Fruit fly (Drosophila melanogaster): ENCODE measurements around the gene CG9641.

Gene CG9641

DNA sequence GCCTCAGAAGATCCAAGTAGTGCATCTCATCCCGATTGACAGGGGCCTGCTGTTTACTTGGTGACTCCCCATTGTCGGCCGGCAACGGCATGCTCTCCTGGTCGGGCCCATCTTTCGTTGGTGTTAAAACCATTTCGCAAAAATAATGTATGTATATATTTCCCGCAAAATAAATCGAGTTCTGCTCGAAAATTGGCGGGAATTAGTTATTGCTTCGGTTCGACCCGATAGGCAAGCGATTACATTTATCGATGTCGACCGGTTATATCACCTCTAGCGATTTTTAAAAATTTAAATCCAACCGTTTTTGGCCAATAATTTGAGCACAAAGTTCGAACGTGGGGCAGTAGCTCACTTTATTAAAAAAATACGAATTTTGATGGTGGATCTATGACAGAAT, 7.2 kb downstream of the CG9641 start, which contains the start of gene Ts (continued):
- no peak for TF ChIP-seq CG9437 (GFP tag; optimal IDR thresholded peaks at IDR 0.05)
- no peak for TF ChIP-seq CG9817 (tag; optimal IDR thresholded peaks at IDR 0.05)
- no peak for TF ChIP-seq CG31388 (GFP tag; optimal IDR thresholded peaks at IDR 0.05)
- TF ChIP-seq pzg (GFP tag; optimal IDR thresholded peaks at IDR 0.05), result peak; percentile 60
- TF ChIP-seq amos (GFP tag; IDR thresholded peaks at IDR 0.05; ENCODE audit: partially characterized antibody), result peak; percentile 76; the same call in 1 of the 2 replicates
- no peak for TF ChIP-seq CG4282 (GFP tag; optimal IDR thresholded peaks at IDR 0.05)
- TF ChIP-seq Hmx (GFP tag; optimal IDR thresholded peaks at IDR 0.05), result no peak
- no peak for TF ChIP-seq CG7786 (GFP tag; optimal IDR thresholded peaks at IDR 0.05)
- TF ChIP-seq kay (GFP tag; optimal IDR thresholded peaks at IDR 0.05), result no peak
- TF ChIP-seq CG11247 (GFP tag; IDR thresholded peaks at IDR 0.05), result no peak
- no peak for TF ChIP-seq Tbp (GFP tag; optimal IDR thresholded peaks at IDR 0.05)
- TF ChIP-seq Sry-δ (GFP tag; optimal IDR thresholded peaks at IDR 0.05), result peak; percentile 86
- TF ChIP-seq CkIIα-i1 (GFP tag; IDR thresholded peaks at IDR 0.05), result no peak
- no peak for TF ChIP-seq Neu2 (GFP tag; optimal IDR thresholded peaks at IDR 0.05; ENCODE audit: borderline replicate concordance)
- TF ChIP-seq CG7928 (GFP tag; optimal IDR thresholded peaks at IDR 0.05), result no peak
- TF ChIP-seq stwl (tag; optimal IDR thresholded peaks at IDR 0.05), result peak; percentile 54
- TF ChIP-seq tup (GFP tag; optimal IDR thresholded peaks at IDR 0.05), result no peak
- TF ChIP-seq disco-r (GFP tag; optimal IDR thresholded peaks at IDR 0.05), result no peak
- no peak for TF ChIP-seq repo (GFP tag; optimal IDR thresholded peaks at IDR 0.05)
- TF ChIP-seq CG14710 (tag; optimal IDR thresholded peaks at IDR 0.05), result peak; percentile 3
- no peak for TF ChIP-seq CG4730 (GFP tag; IDR thresholded peaks at IDR 0.05)
- TF ChIP-seq Chrac-16 (GFP tag; optimal IDR thresholded peaks at IDR 0.05), result no peak
- TF ChIP-seq sug (tag; optimal IDR thresholded peaks at IDR 0.05), result no peak
- no peak for TF ChIP-seq CG5245 (GFP tag; optimal IDR thresholded peaks at IDR 0.05)
- TF ChIP-seq CG1024 (GFP tag; IDR thresholded peaks at IDR 0.05), result no peak
- TF ChIP-seq Dref (GFP tag; IDR thresholded peaks at IDR 0.05), result peak; percentile 86
- no peak for TF ChIP-seq CG2199 (GFP tag; IDR thresholded peaks at IDR 0.05)
- peak; percentile 67 for TF ChIP-seq hbn (GFP tag; IDR thresholded peaks at IDR 0.05; ENCODE audit: partially characterized antibody)
- peak; percentile 87 for TF ChIP-seq CG13287 (GFP tag; IDR thresholded peaks at IDR 0.05; ENCODE audit: partially characterized antibody)
- TF ChIP-seq ato (GFP tag; IDR thresholded peaks at IDR 0.05; ENCODE audit: partially characterized antibody), result peak; percentile 83
- peak; percentile 28 for TF ChIP-seq CoRest (tag; optimal IDR thresholded peaks at IDR 0.05)
- no peak for TF ChIP-seq sisA (GFP tag; IDR thresholded peaks at IDR 0.05)
- no peak for TF ChIP-seq mirr (GFP tag; optimal IDR thresholded peaks at IDR 0.05)
- TF ChIP-seq Ets97D (GFP tag; optimal IDR thresholded peaks at IDR 0.05), result peak; percentile 60
- TF ChIP-seq croc (GFP tag; conservative IDR thresholded peaks at IDR 0.05), result no peak
- no peak for TF ChIP-seq exex (tag; optimal IDR thresholded peaks at IDR 0.05)
- no peak for TF ChIP-seq CG17359 (tag; optimal IDR thresholded peaks at IDR 0.05)
- TF ChIP-seq CG6689 (GFP tag; IDR thresholded peaks at IDR 0.05), result no peak
- TF ChIP-seq HLHmδ (GFP tag; optimal IDR thresholded peaks at IDR 0.05), result no peak
- no peak for TF ChIP-seq lola (GFP tag; optimal IDR thresholded peaks at IDR 0.05)
- no peak for TF ChIP-seq Hmr (GFP tag; optimal IDR thresholded peaks at IDR 0.05)
- TF ChIP-seq nerfin-2 (GFP tag; IDR thresholded peaks at IDR 0.05; ENCODE audit: partially characterized antibody), result peak; percentile 79
- no peak for TF ChIP-seq Doc2 (GFP tag; IDR thresholded peaks at IDR 0.05)
- TF ChIP-seq CG16863 (GFP tag; optimal IDR thresholded peaks at IDR 0.05), result no peak
- no peak for TF ChIP-seq ERR (GFP tag; optimal IDR thresholded peaks at IDR 0.05)
- no peak for TF ChIP-seq D19B (GFP tag; optimal IDR thresholded peaks at IDR 0.05)
- peak; percentile 88; the same call in 2 of the 3 replicates for TF ChIP-seq Opbp (GFP tag; IDR thresholded peaks at IDR 0.05; ENCODE audit: partially characterized antibody)
- TF ChIP-seq Poxn (GFP tag; IDR thresholded peaks at IDR 0.05), result no peak
- TF ChIP-seq Mad (GFP tag; optimal IDR thresholded peaks at IDR 0.05), result no peak
- no peak for TF ChIP-seq caup (GFP tag; optimal IDR thresholded peaks at IDR 0.05; ENCODE audit: severe bottlenecking)
- TF ChIP-seq Dp (GFP tag; optimal IDR thresholded peaks at IDR 0.05), result peak; percentile 91

Measured in whole organism, embryonic.